Worm (Caenorhabditis elegans): ENCODE data around the gene C25F6.8.

ce11 chrX:5465631-5466030 lies 17.6 kb downstream of the C25F6.8 start:
- TF ChIP-seq ceh-22 (tag; optimal IDR thresholded peaks at IDR 0.05) (no peak), ceh-24 (tag; optimal IDR thresholded peaks at IDR 0.05) (no peak), ets-4 (tag; optimal IDR thresholded peaks at IDR 0.05) (no peak), ama-1 (optimal IDR thresholded peaks at IDR 0.05) (no peak), eyg-1 (tag; optimal IDR thresholded peaks at IDR 0.05) (no peak), elt-4 (tag; optimal IDR thresholded peaks at IDR 0.05) (no peak), dve-1 (tag; optimal IDR thresholded peaks at IDR 0.05) (no peak), ceh-14 (tag; optimal IDR thresholded peaks at IDR 0.05) (no peak)
